Worm (Caenorhabditis elegans) whole organism, mixed stage, embryonic: ENCODE data around the gene Y54G2A.50.

Experiments
- flh-1 ChIP-seq: fragments of 200-800 bp; sonication (Bioruptor generic); optimal IDR thresholded peaks from 2 replicates; lab custom pipeline; 2018; ENCODE audit warnings: mild to moderate bottlenecking, missing genetic modification characterization, moderate library complexity, missing compliant biosample characterization
- ham-2 ChIP-seq: fragments of 200-800 bp; sonication (Bioruptor generic); optimal IDR thresholded peaks from 2 replicates; lab custom pipeline; 2018; ENCODE audit warnings: mild to moderate bottlenecking, missing genetic modification characterization, missing compliant biosample characterization
- mep-1 ChIP-seq: fragments of 150-350 bp; optimal IDR thresholded peaks from 2 replicates; lab custom pipeline; 2017; ENCODE audit warnings: missing biosample characterization, missing genetic modification reagents, missing genetic modification characterization, inconsistent platforms
- nhr-12 ChIP-seq: fragments of 150-350 bp; optimal IDR thresholded peaks from 2 replicates; lab custom pipeline; 2014; ENCODE audit warnings: missing biosample characterization, missing genetic modification characterization
- nhr-28 ChIP-seq: fragments of 150-350 bp; optimal IDR thresholded peaks from 2 replicates; lab custom pipeline; 2014; ENCODE audit warnings: missing biosample characterization, missing genetic modification characterization
- unc-62 ChIP-seq: fragments of 150-350 bp; optimal IDR thresholded peaks from 2 replicates; lab custom pipeline; 2014; ENCODE audit warnings: missing biosample characterization, missing genetic modification reagents, missing genetic modification characterization
- zip-8 ChIP-seq: fragments of 150-350 bp; optimal IDR thresholded peaks from 2 replicates; lab custom pipeline; 2014; ENCODE audit warnings: missing biosample characterization, missing genetic modification characterization
- ztf-11 ChIP-seq: fragments of 150-350 bp; optimal IDR thresholded peaks from 2 replicates; lab custom pipeline; 2014; ENCODE audit warnings: missing biosample characterization, missing genetic modification characterization

ce11 chrIV:2892787-2893485, 24.9 kb upstream of the Y54G2A.50 start:
- TF ChIP-seq nhr-28 (tag; lab: Kevin White, UChicago) (no peak), ztf-11 (tag; lab: Kevin White, UChicago) (no peak), zip-8 (no peak), nhr-12 (no peak), unc-62 (GFP tag; lab: Kevin White, UChicago) (no peak), mep-1 (tag; lab: Kevin White, UChicago) (no peak), ham-2 (GFP tag; lab: Kevin White, UChicago) (no peak), flh-1 (GFP tag; lab: Kevin White, UChicago) (no peak)
